Fruit fly (Drosophila melanogaster) whole organism, embryonic: ENCODE results near the gene Dhpr.

Experiments used
- Atf-2 ChIP-seq: fragments of 200-800 bp; sonication (Bioruptor generic); optimal IDR thresholded peaks from 2 replicates; lab custom pipeline; 2016; ENCODE audit warnings: missing biosample characterization, missing genetic modification characterization
- CG10209 ChIP-seq: fragments of 200-800 bp; sonication (Bioruptor generic); optimal IDR thresholded peaks from 3 replicates; lab custom pipeline; 2017; ENCODE audit warnings: missing biosample characterization, mild to moderate bottlenecking, missing genetic modification characterization, missing genetic modification reagents
- CG1024 ChIP-seq: fragments of 200-800 bp; sonication (Bioruptor generic); IDR thresholded peaks from 2 replicates; pipeline ENCODE4 v1.3.6; 2022; ENCODE audit warnings: missing biosample characterization, missing genetic modification characterization
- CG10543 ChIP-seq: fragments of 200-800 bp; sonication (Bioruptor generic); optimal IDR thresholded peaks from 3 replicates; lab custom pipeline; 2017; ENCODE audit warnings: missing biosample characterization, mild to moderate bottlenecking, missing genetic modification characterization, moderate library complexity
- CG12104 ChIP-seq: fragments of 200-800 bp; sonication (Bioruptor generic); optimal IDR thresholded peaks from 3 replicates; lab custom pipeline; 2016; ENCODE audit warnings: missing biosample characterization, missing genetic modification characterization
- CG14014 ChIP-seq: fragments of 200-800 bp; sonication (Bioruptor generic); IDR thresholded peaks from 2 replicates; pipeline ENCODE4 v1.3.6; 2022; ENCODE audit warnings: missing biosample characterization, missing genetic modification characterization
- CG15269 ChIP-seq: fragments of 200-800 bp; sonication (Bioruptor generic); optimal IDR thresholded peaks from 2 replicates; lab custom pipeline; 2018; ENCODE audit warnings: missing biosample characterization, mild to moderate bottlenecking, missing genetic modification characterization, moderate library complexity
- CG18476 ChIP-seq: fragments of 200-800 bp; sonication (Bioruptor generic); optimal IDR thresholded peaks from 2 replicates; lab custom pipeline; 2016; ENCODE audit warnings: missing biosample characterization, mild to moderate bottlenecking, missing genetic modification characterization
- CG2199 ChIP-seq: fragments of 200-800 bp; sonication (Bioruptor generic); IDR thresholded peaks from 3 replicates; pipeline ENCODE4 v1.3.6; 2022; ENCODE audit warnings: missing biosample characterization, missing genetic modification characterization
- CG3281 ChIP-seq: fragments of 200-800 bp; sonication (Bioruptor generic); optimal IDR thresholded peaks from 3 replicates; lab custom pipeline; 2017; ENCODE audit warnings: missing biosample characterization, mild to moderate bottlenecking, missing genetic modification characterization
- CG3407 ChIP-seq: fragments of 200-800 bp; sonication (Bioruptor generic); optimal IDR thresholded peaks from 2 replicates; lab custom pipeline; 2018; ENCODE audit warnings: missing biosample characterization, mild to moderate bottlenecking, missing genetic modification characterization
- CG3838 ChIP-seq: fragments of 200-800 bp; sonication (Bioruptor generic); optimal IDR thresholded peaks from 3 replicates; lab custom pipeline; 2016; ENCODE audit warnings: missing biosample characterization, missing genetic modification characterization
- CG3847 ChIP-seq: fragments of 200-800 bp; sonication (Bioruptor generic); IDR thresholded peaks from 2 replicates; pipeline ENCODE4 v1.3.6; 2022; ENCODE audit warnings: missing biosample characterization, missing genetic modification characterization
- CG4282 ChIP-seq: fragments of 200-800 bp; sonication (Bioruptor generic); optimal IDR thresholded peaks from 2 replicates; lab custom pipeline; 2016; ENCODE audit warnings: missing biosample characterization, missing genetic modification characterization
- CG4854 ChIP-seq: fragments of 200-800 bp; sonication (Bioruptor generic); optimal IDR thresholded peaks from 2 replicates; lab custom pipeline; 2016; ENCODE audit warnings: missing biosample characterization, missing genetic modification characterization, inconsistent platforms
- CG6272 ChIP-seq: fragments of 200-800 bp; sonication (Bioruptor generic); IDR thresholded peaks from 2 replicates; pipeline ENCODE4 v1.3.6; 2022; ENCODE audit warnings: missing biosample characterization, missing genetic modification characterization
- CG7786 ChIP-seq: fragments of 200-800 bp; sonication (Bioruptor generic); optimal IDR thresholded peaks from 2 replicates; lab custom pipeline; 2016; ENCODE audit warnings: missing biosample characterization, missing genetic modification characterization
- CG9876 ChIP-seq: fragments of 200-800 bp; sonication (Bioruptor generic); optimal IDR thresholded peaks from 2 replicates; lab custom pipeline; 2016; ENCODE audit warnings: missing biosample characterization, missing genetic modification characterization
- Dll ChIP-seq: fragments of 200-800 bp; sonication (Bioruptor generic); IDR thresholded peaks from 4 replicates; pipeline ENCODE4 v1.3.6; 2022; ENCODE audit warnings: missing biosample characterization, missing genetic modification characterization; ENCODE audit not compliant: partially characterized antibody
- HmgD ChIP-seq: fragments of 200-800 bp; sonication (Bioruptor generic); optimal IDR thresholded peaks from 3 replicates; lab custom pipeline; 2016; ENCODE audit warnings: missing biosample characterization, missing genetic modification characterization
- Hr3 ChIP-seq: fragments of 200-800 bp; sonication (Bioruptor generic); optimal IDR thresholded peaks from 3 replicates; lab custom pipeline; 2016; ENCODE audit warnings: missing biosample characterization, missing genetic modification characterization
- Hr51 ChIP-seq, 2 experiments: fragments of 200-800 bp; sonication (Bioruptor generic); optimal IDR thresholded peaks; 2 replicates in 1 of 2; 3 replicates in 1 of 2; lab custom pipeline; 2016 to 2018; ENCODE audit warnings: missing biosample characterization in 2 of 2, missing genetic modification characterization in 2 of 2, mild to moderate bottlenecking in 1 of 2, moderate library complexity in 1 of 2
- Hsf ChIP-seq: fragments of 200-800 bp; sonication (Bioruptor generic); optimal IDR thresholded peaks from 3 replicates; lab custom pipeline; 2016; ENCODE audit warnings: missing biosample characterization, missing genetic modification characterization
- Jarid2 ChIP-seq: fragments of 200-800 bp; sonication (Bioruptor generic); optimal IDR thresholded peaks from 3 replicates; lab custom pipeline; 2017; ENCODE audit warnings: mild to moderate bottlenecking, missing biosample characterization, missing genetic modification reagents, missing genetic modification characterization
- Max ChIP-seq: fragments of 200-800 bp; sonication (Bioruptor generic); optimal IDR thresholded peaks from 2 replicates; lab custom pipeline; 2016; ENCODE audit warnings: missing biosample characterization, mild to moderate bottlenecking, missing genetic modification characterization
- Pdp1 ChIP-seq, 2 experiments: fragments of 200-800 bp; sonication (Bioruptor generic); optimal IDR thresholded peaks; 3 replicates each; lab custom pipeline; 2016; ENCODE audit warnings: missing biosample characterization in 2 of 2, missing genetic modification characterization in 2 of 2, mild to moderate bottlenecking in 1 of 2, moderate library complexity in 1 of 2
- Xrp1 ChIP-seq: fragments of 200-800 bp; sonication (Bioruptor generic); IDR thresholded peaks from 2 replicates; pipeline ENCODE4 v1.3.6; 2022; ENCODE audit warnings: missing biosample characterization, missing genetic modification characterization
- ash1 ChIP-seq: fragments of 200-800 bp; sonication (Bioruptor generic); optimal IDR thresholded peaks from 2 replicates; lab custom pipeline; 2018; ENCODE audit warnings: missing biosample characterization, mild to moderate bottlenecking, missing genetic modification characterization
- br ChIP-seq: fragments of >200 bp; optimal IDR thresholded peaks from 2 replicates; lab custom pipeline; 2017
- cg ChIP-seq: fragments of 200-800 bp; sonication (Bioruptor generic); optimal IDR thresholded peaks from 3 replicates; lab custom pipeline; 2019; ENCODE audit warnings: missing biosample characterization, mild to moderate bottlenecking, missing genetic modification characterization, moderate library complexity
- crp ChIP-seq, 2 experiments: fragments of 200-800 bp; sonication (Bioruptor generic); optimal IDR thresholded peaks; 2 replicates in 1 of 2; 3 replicates in 1 of 2; lab custom pipeline; 2017; ENCODE audit warnings: missing biosample characterization in 2 of 2, missing genetic modification characterization in 2 of 2, mild to moderate bottlenecking in 1 of 2, moderate library complexity in 1 of 2
- danr ChIP-seq: fragments of 200-800 bp; sonication (Bioruptor generic); IDR thresholded peaks from 2 replicates; pipeline ENCODE4 v1.3.6; 2022; ENCODE audit warnings: missing biosample characterization, missing genetic modification characterization
- dmrt11E ChIP-seq: fragments of 200-800 bp; sonication (Bioruptor generic); optimal IDR thresholded peaks from 3 replicates; lab custom pipeline; 2018; ENCODE audit warnings: missing biosample characterization, mild to moderate bottlenecking, missing genetic modification characterization, moderate library complexity
- exex ChIP-seq: fragments of 200-800 bp; sonication (Bioruptor generic); optimal IDR thresholded peaks from 4 replicates; lab custom pipeline; 2018; ENCODE audit warnings: missing biosample characterization, mild to moderate bottlenecking, missing genetic modification characterization, moderate library complexity
- fru ChIP-seq: fragments of >200 bp; optimal IDR thresholded peaks from 2 replicates; lab custom pipeline; 2017
- gem ChIP-seq: fragments of 200-800 bp; sonication (Bioruptor generic); optimal IDR thresholded peaks from 2 replicates; lab custom pipeline; 2019; ENCODE audit warnings: missing biosample characterization, mild to moderate bottlenecking, missing genetic modification characterization, moderate library complexity
- insv ChIP-seq, 2 experiments: fragments of 200-800 bp; sonication (Bioruptor generic); optimal IDR thresholded peaks; 3 replicates each; lab custom pipeline; 2016 to 2018; ENCODE audit warnings: missing biosample characterization in 2 of 2, missing genetic modification characterization in 2 of 2
- otp ChIP-seq: fragments of 200-800 bp; sonication (Bioruptor generic); IDR thresholded peaks from 3 replicates; pipeline ENCODE4, ENCODE4 v1.3.6; 2022; ENCODE audit warnings: missing biosample characterization, missing genetic modification characterization
- repo ChIP-seq: fragments of 200-800 bp; sonication (Bioruptor generic); optimal IDR thresholded peaks from 2 replicates; lab custom pipeline; 2016; ENCODE audit warnings: missing biosample characterization, missing genetic modification characterization
- scrt ChIP-seq: fragments of 200-800 bp; sonication (Bioruptor generic); optimal IDR thresholded peaks from 2 replicates; lab custom pipeline; 2018; ENCODE audit warnings: missing biosample characterization, mild to moderate bottlenecking, missing genetic modification characterization, moderate library complexity
- slou ChIP-seq: fragments of 200-800 bp; sonication (Bioruptor generic); optimal IDR thresholded peaks from 3 replicates; lab custom pipeline; 2016; ENCODE audit warnings: missing biosample characterization, missing genetic modification characterization
- sna ChIP-seq: fragments of 200-800 bp; sonication (Bioruptor generic); IDR thresholded peaks from 2 replicates; pipeline ENCODE4 v1.3.6; 2022; ENCODE audit warnings: missing biosample characterization, missing genetic modification characterization; ENCODE audit not compliant: partially characterized antibody
- so ChIP-seq: fragments of 200-800 bp; sonication (Bioruptor generic); IDR thresholded peaks from 3 replicates; pipeline ENCODE4 v1.3.6; 2022; ENCODE audit warnings: missing biosample characterization, missing genetic modification characterization
- sug ChIP-seq: fragments of 200-800 bp; optimal IDR thresholded peaks from 2 replicates; lab custom pipeline; 2019; ENCODE audit warnings: missing biosample characterization, mild to moderate bottlenecking, missing genetic modification characterization, moderate library complexity
- tio ChIP-seq: fragments of 200-800 bp; sonication (Bioruptor generic); optimal IDR thresholded peaks from 2 replicates; lab custom pipeline; 2017; ENCODE audit warnings: missing biosample characterization, missing genetic modification characterization, inconsistent platforms
- toy ChIP-seq: fragments of 200-800 bp; sonication (Bioruptor generic); IDR thresholded peaks from 2 replicates; pipeline ENCODE4 v1.3.6; 2022; ENCODE audit warnings: missing biosample characterization, missing genetic modification characterization
- ttk ChIP-seq: fragments of 200-800 bp; sonication (Bioruptor generic); IDR thresholded peaks from 2 replicates; pipeline ENCODE4 v2.1.2; 2022; ENCODE audit warnings: missing biosample characterization, missing genetic modification characterization
- tx ChIP-seq: fragments of 200-800 bp; sonication (Bioruptor generic); optimal IDR thresholded peaks from 2 replicates; lab custom pipeline; 2016; ENCODE audit warnings: missing biosample characterization, missing genetic modification characterization
- zen2 ChIP-seq: fragments of 200-800 bp; sonication (Bioruptor generic); IDR thresholded peaks from 3 replicates; pipeline ENCODE4 v1.3.6; 2022; ENCODE audit warnings: missing biosample characterization, missing genetic modification characterization; ENCODE audit not compliant: partially characterized antibody
- zfh2 ChIP-seq: fragments of 200-800 bp; sonication (Bioruptor generic); optimal IDR thresholded peaks from 2 replicates; lab custom pipeline; 2016; ENCODE audit warnings: missing biosample characterization, missing genetic modification characterization

The Dhpr gene

DNA sequence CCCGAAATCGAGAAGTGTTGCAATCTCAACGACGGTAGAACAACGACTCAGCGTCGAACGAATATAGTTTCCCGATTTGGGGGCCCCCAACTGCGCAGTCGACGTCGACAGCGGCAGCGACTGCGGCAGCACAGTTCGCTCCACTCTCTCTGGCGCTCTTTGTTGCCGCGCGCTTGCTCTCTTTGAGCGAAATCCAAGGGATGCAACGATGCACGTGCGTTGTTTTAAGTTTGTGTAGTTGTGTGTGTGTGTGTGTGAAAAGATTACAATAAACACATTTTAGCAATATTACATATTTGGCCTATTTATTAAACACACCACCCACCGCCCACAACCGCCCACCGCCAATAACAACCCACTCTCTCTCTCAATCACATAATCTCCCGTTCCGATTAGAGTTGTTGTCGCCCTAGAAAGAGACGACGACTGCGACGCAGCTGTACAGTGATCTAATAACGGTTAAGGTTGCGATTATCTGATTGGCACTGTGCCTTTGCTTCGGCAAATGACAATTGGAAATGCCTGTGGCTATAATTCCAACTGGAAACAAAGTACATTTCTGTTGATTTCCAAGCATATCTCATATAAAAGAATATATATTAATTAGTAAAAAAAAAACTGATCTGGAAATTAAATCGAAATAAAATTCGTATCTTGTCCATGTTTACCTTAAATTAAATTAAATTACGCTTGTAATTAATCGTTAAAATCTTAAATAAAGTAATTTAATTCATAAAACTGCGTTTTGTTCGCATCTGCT, 8.9 kb upstream of the Dhpr start (continued):
- TF ChIP-seq CG3281 (GFP tag; lab: Kevin White, UChicago), result peak; percentile 2
- TF ChIP-seq Xrp1 (GFP tag; lab: Robert Waterston, UW), result 0 out of 2 replicates have a peak, but pooled peaks have one; percentile 12
- no peak for TF ChIP-seq CG12104 (GFP tag; lab: Kevin White, UChicago)
- TF ChIP-seq Hr3, result peak; percentile 33
- TF ChIP-seq Dll (GFP tag; lab: Robert Waterston, UW), result peak; percentile 50; the same call in 2 of the 4 replicates
- TF ChIP-seq crp (GFP tag; optimal IDR thresholded peaks at IDR 0.05; lab: Kevin White, UChicago), result no peak
- TF ChIP-seq CG15269 (tag; lab: Kevin White, UChicago), result peak; percentile 27
- TF ChIP-seq CG3838, result no peak
- TF ChIP-seq danr (GFP tag; lab: Robert Waterston, UW), result 0 out of 2 replicates have a peak, but pooled peaks have one; percentile 13
- no peak for TF ChIP-seq CG6272 (GFP tag; lab: Robert Waterston, UW)
- no peak for TF ChIP-seq CG7786 (GFP tag; lab: Kevin White, UChicago)
- TF ChIP-seq CG3847 (GFP tag; lab: Robert Waterston, UW), result no peak
- peak; percentile 37; the same call in 1 of the 3 replicates for TF ChIP-seq so (GFP tag; lab: Robert Waterston, UW)
- 0 out of 3 replicates have a peak, but pooled peaks have one; percentile 52 for TF ChIP-seq zen2 (GFP tag; lab: Robert Waterston, UW)
- no peak for TF ChIP-seq repo (GFP tag; lab: Kevin White, UChicago)
- no peak for TF ChIP-seq CG4282 (GFP tag; lab: Kevin White, UChicago)
- no peak for TF ChIP-seq slou (GFP tag; lab: Kevin White, UChicago)
- peak in 1 of 2 experiments; percentile 43 for TF ChIP-seq Hr51 (GFP tag; optimal IDR thresholded peaks at IDR 0.05; lab: Kevin White, UChicago)
- TF ChIP-seq otp, result no peak
- TF ChIP-seq tx (GFP tag; lab: Kevin White, UChicago), result no peak
- TF ChIP-seq CG4854 (GFP tag; lab: Kevin White, UChicago), result no peak
- TF ChIP-seq scrt (GFP tag; lab: Kevin White, UChicago), result peak; percentile 21
- no peak for TF ChIP-seq br
- peak; percentile 28 to 94 for TF ChIP-seq insv (GFP tag; optimal IDR thresholded peaks at IDR 0.05; lab: Kevin White, UChicago)
- TF ChIP-seq toy (GFP tag; lab: Robert Waterston, UW), result no peak
- TF ChIP-seq HmgD (GFP tag; lab: Kevin White, UChicago), result no peak
- no peak for TF ChIP-seq ttk (GFP tag; lab: Robert Waterston, UW)
- no peak for TF ChIP-seq zfh2 (GFP tag; lab: Kevin White, UChicago)
- no peak for TF ChIP-seq CG1024 (GFP tag; lab: Robert Waterston, UW)
- peak in 1 of 2 experiments; percentile 41 for TF ChIP-seq Pdp1 (GFP tag; optimal IDR thresholded peaks at IDR 0.05; lab: Kevin White, UChicago)
- TF ChIP-seq CG2199 (GFP tag; lab: Robert Waterston, UW), result no peak
- TF ChIP-seq CG10209 (GFP tag; lab: Kevin White, UChicago), result peak; percentile 39
- no peak for TF ChIP-seq CG3407 (GFP tag; lab: Kevin White, UChicago)
- TF ChIP-seq dmrt11E (tag; lab: Kevin White, UChicago), result no peak
- TF ChIP-seq ash1 (GFP tag; lab: Kevin White, UChicago), result no peak
- peak; percentile 51 for TF ChIP-seq gem (tag; lab: Kevin White, UChicago)
- peak; percentile 56 for TF ChIP-seq exex (tag; lab: Kevin White, UChicago)
- TF ChIP-seq fru (lab: Kevin White, UChicago), result no peak
- TF ChIP-seq sna (GFP tag; lab: Robert Waterston, UW), result peak; percentile 55; the same call in 1 of the 2 replicates
- peak; percentile 43 for TF ChIP-seq cg (GFP tag; lab: Kevin White, UChicago)
- peak; percentile 6 for TF ChIP-seq CG18476 (GFP tag; lab: Kevin White, UChicago)
- peak; percentile 51 for TF ChIP-seq tio (GFP tag; lab: Kevin White, UChicago)
- TF ChIP-seq Jarid2, result no peak
- TF ChIP-seq CG9876 (GFP tag; lab: Kevin White, UChicago), result no peak
- TF ChIP-seq Max (GFP tag; lab: Kevin White, UChicago), result peak; percentile 6
- no peak for TF ChIP-seq Atf-2 (GFP tag; lab: Kevin White, UChicago)
- TF ChIP-seq CG14014 (GFP tag; lab: Robert Waterston, UW), result peak; percentile 47
- TF ChIP-seq Hsf (GFP tag; lab: Kevin White, UChicago), result no peak
- TF ChIP-seq CG10543 (GFP tag; lab: Kevin White, UChicago), result no peak
- peak; percentile 95 for TF ChIP-seq sug (tag; lab: Kevin White, UChicago)
